Worm (Caenorhabditis elegans): Measurements from ENCODE around the gene C23G10.7.
A peak's percentile ranks its signal among the peaks of the same experiment; 100 is the strongest.

The C23G10.7 gene

ce11 chrIII:6215943-6216342 is 17.7 kb upstream of the C23G10.7 start:
- TF ChIP-seq zag-1 (tag; optimal IDR thresholded peaks at IDR 0.05) (no peak), unc-30 (tag; optimal IDR thresholded peaks at IDR 0.05) (no peak), efl-1 (optimal IDR thresholded peaks at IDR 0.05) (no peak), efl-1 (GFP tag; optimal IDR thresholded peaks at IDR 0.05 in 1 of 2) (no peak), unc-86 (tag; optimal IDR thresholded peaks at IDR 0.05) (no peak), mab-9 (GFP tag; IDR thresholded peaks at IDR 0.05) (no peak), snpc-4 (tag; optimal IDR thresholded peaks at IDR 0.05) (no peak), swsn-7 (tag; optimal IDR thresholded peaks at IDR 0.05) (no peak), lin-35 (GFP tag; optimal IDR thresholded peaks at IDR 0.05) (peak in 1 of 2 experiments; percentile 47), fos-1 (tag; optimal IDR thresholded peaks at IDR 0.05) (no peak), F16B12.6 (tag; optimal IDR thresholded peaks at IDR 0.05) (no peak), pqm-1 (tag; optimal IDR thresholded peaks at IDR 0.05) (no peak), C16A3.4 (tag; optimal IDR thresholded peaks at IDR 0.05) (no peak), nhr-11 (tag; optimal IDR thresholded peaks at IDR 0.05) (no peak), elt-3 (tag; optimal IDR thresholded peaks at IDR 0.05) (peak in 1 of 6 experiments; percentile 72), blmp-1 (tag; optimal IDR thresholded peaks at IDR 0.05) (peak; percentile 76), pag-3 (tag; optimal IDR thresholded peaks at IDR 0.05; ENCODE audit: borderline replicate concordance, insufficient read depth) (no peak), alr-1 (tag; optimal IDR thresholded peaks at IDR 0.05; ENCODE audit: borderline replicate concordance) (no peak), isw-1 (GFP tag; IDR thresholded peaks at IDR 0.05) (no peak), ztf-11 (tag; optimal IDR thresholded peaks at IDR 0.05) (no peak), lin-15B (tag; optimal IDR thresholded peaks at IDR 0.05) (no peak), ceh-88 (GFP tag; IDR thresholded peaks at IDR 0.05) (no peak), fkh-8 (tag; optimal IDR thresholded peaks at IDR 0.05) (no peak), nhr-84 (tag; optimal IDR thresholded peaks at IDR 0.05) (no peak), zip-4 (GFP tag; optimal IDR thresholded peaks at IDR 0.05) (no peak), dsc-1 (tag; optimal IDR thresholded peaks at IDR 0.05) (no peak), sptf-1 (tag; optimal IDR thresholded peaks at IDR 0.05) (no peak), lsy-2 (tag; optimal IDR thresholded peaks at IDR 0.05) (peak in 1 of 2 experiments; percentile 34), xbp-1 (tag; optimal IDR thresholded peaks at IDR 0.05) (no peak), dpl-1 (GFP tag; optimal IDR thresholded peaks at IDR 0.05) (peak in 1 of 3 experiments; percentile 13), nhr-77 (tag; optimal IDR thresholded peaks at IDR 0.05) (no peak), mdl-1 (tag; optimal IDR thresholded peaks at IDR 0.05) (peak in 1 of 2 experiments; percentile 59), skn-1 (tag; optimal IDR thresholded peaks at IDR 0.05) (no peak), mep-1 (tag; optimal IDR thresholded peaks at IDR 0.05) (no peak), nhr-85 (tag) (peak; percentile 47), fkh-4 (tag; optimal IDR thresholded peaks at IDR 0.05; ENCODE audit: borderline replicate concordance) (no peak), nhr-19 (GFP tag; conservative IDR thresholded peaks at IDR 0.05) (peak; percentile 67), ceh-82 (tag; optimal IDR thresholded peaks at IDR 0.05) (no peak), nhr-20 (tag; optimal IDR thresholded peaks at IDR 0.05) (peak; percentile 12), nhr-47 (tag; optimal IDR thresholded peaks at IDR 0.05) (no peak), ztf-4 (tag; optimal IDR thresholded peaks at IDR 0.05) (no peak), unc-130 (tag; optimal IDR thresholded peaks at IDR 0.05) (peak; percentile 44), tlp-1 (tag; optimal IDR thresholded peaks at IDR 0.05) (no peak)

ce11 chrIII:6215476-6215875 is 17.3 kb upstream of the C23G10.7 start, which contains the start of gene C23G10.11:
Gene C23G10.11, minus strand, starts transcription at chrIII:6215576.
- TF ChIP-seq lsy-2 (tag; optimal IDR thresholded peaks at IDR 0.05) (peak in 1 of 2 experiments; percentile 12), mdl-1 (tag; optimal IDR thresholded peaks at IDR 0.05) (peak in 1 of 2 experiments; percentile 16), blmp-1 (tag; optimal IDR thresholded peaks at IDR 0.05) (peak; percentile 57), elt-3 (tag; optimal IDR thresholded peaks at IDR 0.05) (peak in 1 of 6 experiments; percentile 25), zip-4 (GFP tag; optimal IDR thresholded peaks at IDR 0.05) (no peak), unc-62 (GFP tag; optimal IDR thresholded peaks at IDR 0.05) (no peak)
